Worm (Caenorhabditis elegans): ENCODE measurements around the gene F59F4.3.
A peak's percentile ranks its signal among the peaks of the same experiment; 100 is the strongest.

F59F4.3 gene

ce11 chrX:15878785-15879184 lies 31.4 kb upstream of the F59F4.3 start, which contains the start of gene gmeb-2:
TSS of gene gmeb-2 (plus strand) at chrX:15879085.
- TF ChIP-seq ceh-48 (tag; optimal IDR thresholded peaks at IDR 0.05) (no peak), nhr-11 (tag; optimal IDR thresholded peaks at IDR 0.05) (no peak), K02D7.2 (tag; optimal IDR thresholded peaks at IDR 0.05) (no peak), fkh-10 (GFP tag; optimal IDR thresholded peaks at IDR 0.05) (no peak), pax-1 (tag; optimal IDR thresholded peaks at IDR 0.05) (no peak), ahr-1 (tag; optimal IDR thresholded peaks at IDR 0.05) (no peak), rnt-1 (tag; optimal IDR thresholded peaks at IDR 0.05) (no peak), ceh-9 (tag; optimal IDR thresholded peaks at IDR 0.05) (no peak), ets-4 (tag; optimal IDR thresholded peaks at IDR 0.05) (no peak), fax-1 (tag; optimal IDR thresholded peaks at IDR 0.05) (no peak), eyg-1 (tag; optimal IDR thresholded peaks at IDR 0.05) (no peak), zip-5 (tag; optimal IDR thresholded peaks at IDR 0.05) (no peak), ref-2 (tag; optimal IDR thresholded peaks at IDR 0.05) (no peak)

- no peak for TF ChIP-seq pros-1 (tag; optimal IDR thresholded peaks at IDR 0.05)
- TF ChIP-seq syd-9 (tag; optimal IDR thresholded peaks at IDR 0.05): no peak
- no peak for TF ChIP-seq nhr-11 (tag; optimal IDR thresholded peaks at IDR 0.05)
- TF ChIP-seq pha-2 (tag; optimal IDR thresholded peaks at IDR 0.05): no peak
- peak; percentile 10 for TF ChIP-seq T23F11.4 (GFP tag; optimal IDR thresholded peaks at IDR 0.05)
- TF ChIP-seq che-1 (tag; optimal IDR thresholded peaks at IDR 0.05): peak; percentile 29
- no peak for TF ChIP-seq ceh-18 (tag; optimal IDR thresholded peaks at IDR 0.05)
- peak; percentile 29 for TF ChIP-seq ceh-6 (GFP tag; optimal IDR thresholded peaks at IDR 0.05)
- TF ChIP-seq ceh-24 (tag; optimal IDR thresholded peaks at IDR 0.05): no peak
- TF ChIP-seq ceh-19 (GFP tag; optimal IDR thresholded peaks at IDR 0.05): peak; percentile 21
- no peak for TF ChIP-seq elt-4 (tag; optimal IDR thresholded peaks at IDR 0.05)
- TF ChIP-seq ref-2 (tag; optimal IDR thresholded peaks at IDR 0.05): no peak
Measured at ce11 chrX:15876936-15877335, 29.5 kb upstream of the F59F4.3 start.

- TF ChIP-seq ceh-24 (tag; optimal IDR thresholded peaks at IDR 0.05): no peak
- no peak for TF ChIP-seq unc-55 (GFP tag; optimal IDR thresholded peaks at IDR 0.05)
- TF ChIP-seq C08G9.2 (tag; optimal IDR thresholded peaks at IDR 0.05): no peak
- TF ChIP-seq ceh-30 (tag; optimal IDR thresholded peaks at IDR 0.05): no peak
- no peak for TF ChIP-seq ceh-48 (tag; optimal IDR thresholded peaks at IDR 0.05)
- no peak for TF ChIP-seq fkh-6 (tag; optimal IDR thresholded peaks at IDR 0.05)
- no peak for TF ChIP-seq hlh-6 (tag; optimal IDR thresholded peaks at IDR 0.05)
Measured at ce11 chrX:15869589-15869988, 22.2 kb upstream of the F59F4.3 start.

ce11 chrX:15865868-15866555 lies 18.6 kb upstream of the F59F4.3 start, which contains the start of the genes csb-1 and F53H4.4:
TSS of gene csb-1 (minus strand) at chrX:15865918.
TSS of gene F53H4.4 (plus strand) at chrX:15866387.
- TF ChIP-seq pha-4 (tag; optimal IDR thresholded peaks at IDR 0.05): no peak
- TF ChIP-seq sox-4 (tag; optimal IDR thresholded peaks at IDR 0.05): no peak
- TF ChIP-seq hlh-6 (tag; optimal IDR thresholded peaks at IDR 0.05): no peak
- peak; percentile 7 for TF ChIP-seq elt-2 (tag; optimal IDR thresholded peaks at IDR 0.05)
- no peak for TF ChIP-seq ceh-22 (tag; optimal IDR thresholded peaks at IDR 0.05)
- TF ChIP-seq ceh-18 (tag; optimal IDR thresholded peaks at IDR 0.05): peak; percentile 23
- TF ChIP-seq pax-1 (tag; optimal IDR thresholded peaks at IDR 0.05): no peak
- TF ChIP-seq nhr-232 (tag; optimal IDR thresholded peaks at IDR 0.05): no peak
- TF ChIP-seq hlh-13 (GFP tag; optimal IDR thresholded peaks at IDR 0.05): no peak
- TF ChIP-seq rnt-1 (tag; optimal IDR thresholded peaks at IDR 0.05): no peak
- no peak for TF ChIP-seq fkh-10 (GFP tag; optimal IDR thresholded peaks at IDR 0.05)
- TF ChIP-seq ceh-45 (GFP tag; IDR thresholded peaks at IDR 0.05): no peak
- no peak for TF ChIP-seq tbx-7 (tag; optimal IDR thresholded peaks at IDR 0.05)
- TF ChIP-seq madf-2 (tag; optimal IDR thresholded peaks at IDR 0.05): no peak
- no peak for TF ChIP-seq C38D4.7 (GFP tag; optimal IDR thresholded peaks at IDR 0.05)
- TF ChIP-seq ceh-31 (tag; optimal IDR thresholded peaks at IDR 0.05): peak; percentile 76
- TF ChIP-seq odd-2 (tag; optimal IDR thresholded peaks at IDR 0.05): no peak
- no peak for TF ChIP-seq fax-1 (tag; optimal IDR thresholded peaks at IDR 0.05)
- peak; percentile 32 for TF ChIP-seq tbx-2 (tag; optimal IDR thresholded peaks at IDR 0.05)
- no peak for TF ChIP-seq zip-5 (tag; optimal IDR thresholded peaks at IDR 0.05)
- TF ChIP-seq ttx-3 (tag; optimal IDR thresholded peaks at IDR 0.05): no peak
- no peak for TF ChIP-seq pros-1 (tag; optimal IDR thresholded peaks at IDR 0.05)
- TF ChIP-seq pag-3 (tag; optimal IDR thresholded peaks at IDR 0.05; ENCODE audit: borderline replicate concordance): no peak
- no peak for TF ChIP-seq ceh-34 (tag; optimal IDR thresholded peaks at IDR 0.05)
- TF ChIP-seq dve-1 (tag; optimal IDR thresholded peaks at IDR 0.05): no peak
- no peak for TF ChIP-seq che-1 (tag; optimal IDR thresholded peaks at IDR 0.05)
- TF ChIP-seq Y22D7AL.16 (tag; optimal IDR thresholded peaks at IDR 0.05): no peak
- TF ChIP-seq ets-4 (tag; optimal IDR thresholded peaks at IDR 0.05): peak; percentile 36
- no peak for TF ChIP-seq T23F11.4 (GFP tag; optimal IDR thresholded peaks at IDR 0.05)
